Fruit fly (Drosophila melanogaster): ENCODE results near the gene Mhc.

DNA sequence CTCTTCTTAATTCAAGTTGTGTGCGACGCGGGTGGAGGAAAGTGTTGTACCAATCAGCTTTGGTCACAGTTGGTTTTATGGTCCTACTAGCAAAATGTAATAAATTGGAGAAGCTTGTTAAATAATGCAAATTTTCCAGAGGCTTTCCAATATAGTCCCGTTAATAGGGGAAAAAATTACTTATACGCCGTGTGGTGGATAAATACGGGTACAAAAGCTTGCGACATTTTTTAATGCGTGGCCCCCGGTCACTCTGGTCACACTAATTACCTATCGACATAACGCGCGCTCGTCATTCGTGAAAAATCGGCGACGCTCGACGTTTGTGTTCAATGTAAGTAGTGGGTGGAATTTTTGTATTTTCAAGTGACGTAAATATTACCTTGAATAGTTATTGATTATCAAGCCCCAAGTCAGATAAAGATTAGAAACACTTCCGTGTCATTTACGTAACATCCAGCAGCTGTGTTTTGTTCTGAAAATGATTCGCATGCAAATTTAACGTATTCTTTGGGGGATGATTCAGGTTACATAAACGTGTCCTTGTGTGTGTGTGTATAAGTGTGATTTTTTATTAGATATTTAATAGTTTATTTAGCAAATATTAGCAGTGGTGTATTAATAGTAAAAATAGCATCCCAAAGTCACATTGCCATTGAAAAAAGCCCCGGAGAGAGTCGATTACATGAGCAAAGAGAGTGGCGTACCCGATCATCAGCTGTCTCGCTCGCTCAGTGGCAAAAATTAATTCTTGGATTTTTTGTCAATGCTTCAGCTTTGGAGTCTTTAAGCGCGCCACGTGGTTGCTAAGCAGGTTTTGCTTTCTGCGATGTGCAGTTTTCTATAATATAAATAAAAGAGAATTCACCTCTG lies 46.5 kb upstream of the Mhc start, which contains the start of gene Cyt-c-p:
- TF ChIP-seq ttk (optimal IDR thresholded peaks at IDR 0.05) (no peak), psq (optimal IDR thresholded peaks at IDR 0.05) (no peak), Myc (optimal IDR thresholded peaks at IDR 0.05) (no peak), insv (optimal IDR thresholded peaks at IDR 0.05) (no peak), h (optimal IDR thresholded peaks at IDR 0.05) (no peak)

Measured in Kc167 (cell line).